Worm (Caenorhabditis elegans) whole organism, L4/young adult: ENCODE data around the gene sdz-21.

Experiments used
- W03F9.2 ChIP-seq: fragments of 150-350 bp; optimal IDR thresholded peaks from 2 replicates; lab custom pipeline; 2014; ENCODE audit warnings: missing biosample characterization, missing genetic modification characterization
- dao-5 ChIP-seq: sonication (generic microtip); optimal IDR thresholded peaks from 2 replicates; lab custom pipeline; 2016; ENCODE audit warnings: missing genotype, missing genetic modification characterization, moderate library complexity, missing compliant biosample characterization
- him-1 ChIP-seq: sonication (generic microtip); optimal IDR thresholded peaks from 2 replicates; lab custom pipeline; 2016; ENCODE audit warnings: missing genotype, missing genetic modification reagents, missing genetic modification characterization, missing compliant biosample characterization

ce11 chrIII:5621236-5621635 is 35.6 kb downstream of the sdz-21 start:
- no peak for TF ChIP-seq dao-5 (tag; lab: Kevin White, UChicago)
- peak; percentile 57 for TF ChIP-seq him-1
- TF ChIP-seq W03F9.2 (tag; lab: Kevin White, UChicago), result peak; percentile 35
